Worm (Caenorhabditis elegans) whole organism, midembryonic: ENCODE data around the gene T05H10.4.

ENCODE experiments used
- T22C8.4 ChIP-seq: fragments of 200-800 bp; sonication (Bioruptor generic); IDR thresholded peaks from 2 replicates; pipeline ENCODE4 v1.3.6; 2022; ENCODE audit warnings: missing genetic modification characterization, missing compliant biosample characterization
- cog-1 ChIP-seq: sonication (generic microtip); optimal IDR thresholded peaks from 2 replicates; lab custom pipeline; 2016; ENCODE audit warnings: missing genetic modification characterization, missing compliant biosample characterization
- flt-1 ChIP-seq: fragments of 200-800 bp; sonication (Bioruptor generic); IDR thresholded peaks from 2 replicates; pipeline ENCODE4 v1.3.6; 2022; ENCODE audit warnings: missing genetic modification characterization, missing compliant biosample characterization
- klf-2 ChIP-seq: fragments of 200-800 bp; sonication (Bioruptor generic); conservative IDR thresholded peaks from 2 replicates; pipeline ENCODE4 v1.3.6; 2022; ENCODE audit warnings: missing genetic modification reagents, missing genetic modification characterization, missing compliant biosample characterization
- med-1 ChIP-seq: sonication (generic microtip); optimal IDR thresholded peaks from 2 replicates; lab custom pipeline; 2017; ENCODE audit warnings: missing genetic modification characterization, mild to moderate bottlenecking, missing compliant biosample characterization, antibody characterized with exemption, missing genetic modification reagents; ENCODE audit not compliant: insufficient read depth
- ref-1 ChIP-seq: fragments of 200-800 bp; sonication (Bioruptor generic); conservative IDR thresholded peaks from 2 replicates; pipeline ENCODE4 v1.3.6; 2022; ENCODE audit warnings: missing genetic modification reagents, missing genetic modification characterization, missing compliant biosample characterization
- tab-1 ChIP-seq: fragments of 200-800 bp; sonication (Bioruptor generic); IDR thresholded peaks from 2 replicates; pipeline ENCODE4 v1.3.6; 2022; ENCODE audit warnings: missing genetic modification characterization, missing compliant biosample characterization
- ztf-23 ChIP-seq: fragments of 200-800 bp; sonication (Bioruptor generic); IDR thresholded peaks from 2 replicates; pipeline ENCODE4 v1.3.6; 2022; ENCODE audit warnings: missing genetic modification reagents, missing genetic modification characterization, missing compliant biosample characterization
- ztf-29 ChIP-seq: fragments of 200-800 bp; sonication (Bioruptor generic); IDR thresholded peaks from 2 replicates; pipeline ENCODE4 v1.3.6; 2022; ENCODE audit warnings: missing genetic modification reagents, missing genetic modification characterization, missing compliant biosample characterization

T05H10.4 gene

DNA sequence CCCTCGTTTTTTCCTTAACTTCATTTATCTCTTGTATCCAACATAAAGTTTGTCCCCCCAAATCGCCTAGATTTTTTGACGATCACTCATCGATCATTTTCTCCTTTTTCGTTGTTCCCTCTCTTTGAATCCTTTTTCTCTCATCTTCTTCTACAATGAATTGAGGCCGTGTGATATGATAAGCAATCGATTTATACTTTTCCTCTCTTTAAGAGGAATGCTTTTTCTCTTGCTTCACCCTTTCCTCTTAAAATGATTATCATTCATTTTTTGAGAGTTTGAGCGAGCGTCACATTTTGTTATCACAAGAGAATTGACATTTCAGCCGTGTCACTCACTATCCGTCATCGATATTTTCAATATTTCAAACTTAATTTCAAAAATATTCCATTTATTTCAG lies 25.1 kb downstream of the T05H10.4 start, which contains the start of gene K02C4.5:
Gene K02C4.5 (plus strand): TSS at position 395 of the 400 bp plus-strand sequence.
- TF ChIP-seq ztf-29 (GFP tag; lab: Robert Waterston, UW) (no peak), klf-2 (GFP tag; lab: Robert Waterston, UW) (no peak), ztf-23 (GFP tag; lab: Robert Waterston, UW) (no peak), cog-1 (tag; lab: Kevin White, UChicago) (no peak), tab-1 (GFP tag; lab: Robert Waterston, UW) (no peak), ref-1 (no peak), T22C8.4 (GFP tag; lab: Robert Waterston, UW) (no peak), flt-1 (GFP tag; lab: Robert Waterston, UW) (no peak), med-1 (GFP tag; lab: Kevin White, UChicago) (no peak)

DNA sequence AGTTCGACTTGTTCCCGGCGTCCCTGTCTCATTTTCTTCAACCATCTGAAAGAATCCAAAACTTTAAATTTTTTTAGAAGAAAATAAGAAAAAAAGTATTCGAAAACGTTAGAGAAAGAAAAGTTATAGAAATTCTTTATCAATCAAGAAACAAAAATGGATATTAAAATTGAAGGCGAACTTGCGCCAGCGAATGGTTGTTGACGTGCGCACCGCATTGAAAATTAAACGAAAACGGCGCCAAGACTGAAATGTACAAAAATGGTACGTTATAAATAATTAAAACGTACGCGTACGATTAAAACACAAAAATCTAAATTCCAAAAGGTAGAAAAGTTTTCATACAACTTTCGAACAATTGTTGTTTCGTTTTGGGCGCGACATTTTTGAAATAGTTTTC lies 33.9 kb downstream of the T05H10.4 start, which contains the start of gene K02C4.3:
Gene K02C4.3 (minus strand): TSS at position 51 of the 400 bp plus-strand sequence.
- TF ChIP-seq T22C8.4 (GFP tag; lab: Robert Waterston, UW): no peak
- no peak for TF ChIP-seq cog-1 (tag; lab: Kevin White, UChicago)
- TF ChIP-seq ref-1: no peak
- no peak for TF ChIP-seq tab-1 (GFP tag; lab: Robert Waterston, UW)
- no peak for TF ChIP-seq ztf-29 (GFP tag; lab: Robert Waterston, UW)
- no peak for TF ChIP-seq flt-1 (GFP tag; lab: Robert Waterston, UW)
- no peak for TF ChIP-seq med-1 (GFP tag; lab: Kevin White, UChicago)
- no peak for TF ChIP-seq klf-2 (GFP tag; lab: Robert Waterston, UW)
- TF ChIP-seq ztf-23 (GFP tag; lab: Robert Waterston, UW): no peak

DNA sequence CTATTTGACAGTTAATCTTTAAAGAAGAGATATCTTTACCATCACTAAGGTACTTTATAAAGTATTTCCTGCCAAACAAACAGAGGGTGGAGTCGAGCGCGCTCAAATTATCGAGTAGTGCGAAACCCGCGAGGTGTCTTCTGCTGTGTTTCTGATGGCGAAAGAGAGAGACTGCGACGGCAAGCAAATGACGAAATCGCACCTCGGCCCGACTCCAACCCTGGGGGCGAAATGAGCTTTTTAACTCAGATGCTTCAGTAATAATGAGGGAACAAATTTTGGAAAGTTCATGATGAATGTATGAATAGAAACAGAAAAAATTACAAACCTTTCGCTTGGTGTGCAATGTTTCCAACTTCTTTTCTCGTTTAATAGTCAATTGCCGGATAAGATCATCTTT lies 38.6 kb downstream of the T05H10.4 start:
- no peak for TF ChIP-seq med-1 (GFP tag; lab: Kevin White, UChicago)
- TF ChIP-seq ztf-29 (GFP tag; lab: Robert Waterston, UW): no peak
- TF ChIP-seq tab-1 (GFP tag; lab: Robert Waterston, UW): no peak
- no peak for TF ChIP-seq klf-2 (GFP tag; lab: Robert Waterston, UW)
- no peak for TF ChIP-seq ref-1
- no peak for TF ChIP-seq ztf-23 (GFP tag; lab: Robert Waterston, UW)
- TF ChIP-seq flt-1 (GFP tag; lab: Robert Waterston, UW): no peak
- TF ChIP-seq T22C8.4 (GFP tag; lab: Robert Waterston, UW): no peak
- TF ChIP-seq cog-1 (tag; lab: Kevin White, UChicago): no peak

DNA sequence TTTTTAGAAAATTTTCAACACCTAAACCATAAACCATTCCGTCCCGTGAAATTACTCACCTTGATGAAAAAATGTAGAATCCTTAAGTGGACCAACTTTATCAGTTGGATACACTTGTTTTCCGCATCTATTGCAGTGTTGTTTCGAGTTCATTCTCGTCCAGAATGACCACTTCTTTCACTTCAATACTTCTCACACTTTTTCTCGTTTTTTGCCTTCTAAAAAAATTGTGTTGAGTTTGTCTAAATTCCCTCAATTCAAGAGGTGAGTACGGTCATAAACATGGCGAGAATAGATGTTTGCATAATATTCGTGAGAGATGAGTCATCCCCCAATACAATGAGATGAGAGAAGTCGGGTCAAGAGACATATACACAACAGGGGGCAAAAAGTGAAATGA lies 39.6 kb downstream of the T05H10.4 start, which contains the start of gene ltd-1:
Gene ltd-1 (minus strand): TSS at position 218 of the 400 bp plus-strand sequence.
- no peak for TF ChIP-seq tab-1 (GFP tag; lab: Robert Waterston, UW)
- TF ChIP-seq T22C8.4 (GFP tag; lab: Robert Waterston, UW): no peak
- no peak for TF ChIP-seq ref-1

DNA sequence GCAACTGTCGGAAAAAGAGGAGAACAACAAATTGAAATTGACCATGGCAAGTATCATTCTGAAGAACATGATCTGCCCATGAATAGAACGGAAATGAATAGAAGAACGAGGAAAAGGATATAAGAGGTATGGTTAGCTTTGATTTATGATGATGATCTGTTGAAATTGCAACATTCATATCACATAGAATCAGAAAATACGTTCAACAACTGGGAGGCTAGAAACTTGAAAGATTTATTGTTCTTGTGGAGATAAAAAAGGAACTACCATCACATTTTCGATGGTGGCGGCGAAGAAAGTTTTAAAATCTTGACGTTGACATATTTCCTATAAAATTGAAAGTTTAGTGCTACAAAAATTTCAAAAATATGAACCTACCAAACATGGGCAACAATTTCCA lies 40.3 kb downstream of the T05H10.4 start:
- TF ChIP-seq tab-1 (GFP tag; lab: Robert Waterston, UW): no peak
- no peak for TF ChIP-seq ref-1
- TF ChIP-seq klf-2 (GFP tag; lab: Robert Waterston, UW): no peak
- no peak for TF ChIP-seq cog-1 (tag; lab: Kevin White, UChicago)
- TF ChIP-seq T22C8.4 (GFP tag; lab: Robert Waterston, UW): no peak
- no peak for TF ChIP-seq med-1 (GFP tag; lab: Kevin White, UChicago)
- TF ChIP-seq ztf-29 (GFP tag; lab: Robert Waterston, UW): no peak
- TF ChIP-seq ztf-23 (GFP tag; lab: Robert Waterston, UW): no peak
- no peak for TF ChIP-seq flt-1 (GFP tag; lab: Robert Waterston, UW)

DNA sequence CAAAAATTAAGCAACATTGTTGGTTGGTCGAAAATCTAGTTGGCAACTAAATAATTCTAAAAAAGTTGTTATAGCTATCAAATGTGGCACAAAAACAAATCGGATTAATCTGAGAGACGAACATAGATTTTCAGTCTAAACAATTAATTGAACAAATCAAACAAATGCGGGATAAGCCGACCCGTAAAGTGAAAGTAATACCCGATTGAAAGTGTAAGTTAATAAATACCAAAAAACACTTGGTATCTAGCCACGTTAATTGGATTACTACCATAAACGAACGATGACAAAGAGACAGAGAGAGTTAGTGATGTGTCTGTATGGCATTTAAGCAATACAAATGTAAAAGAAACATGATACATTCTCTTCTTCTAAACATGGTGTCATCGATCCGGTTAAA lies 41.0 kb downstream of the T05H10.4 start:
- TF ChIP-seq med-1 (GFP tag; lab: Kevin White, UChicago): no peak
- TF ChIP-seq flt-1 (GFP tag; lab: Robert Waterston, UW): no peak
- no peak for TF ChIP-seq klf-2 (GFP tag; lab: Robert Waterston, UW)

DNA sequence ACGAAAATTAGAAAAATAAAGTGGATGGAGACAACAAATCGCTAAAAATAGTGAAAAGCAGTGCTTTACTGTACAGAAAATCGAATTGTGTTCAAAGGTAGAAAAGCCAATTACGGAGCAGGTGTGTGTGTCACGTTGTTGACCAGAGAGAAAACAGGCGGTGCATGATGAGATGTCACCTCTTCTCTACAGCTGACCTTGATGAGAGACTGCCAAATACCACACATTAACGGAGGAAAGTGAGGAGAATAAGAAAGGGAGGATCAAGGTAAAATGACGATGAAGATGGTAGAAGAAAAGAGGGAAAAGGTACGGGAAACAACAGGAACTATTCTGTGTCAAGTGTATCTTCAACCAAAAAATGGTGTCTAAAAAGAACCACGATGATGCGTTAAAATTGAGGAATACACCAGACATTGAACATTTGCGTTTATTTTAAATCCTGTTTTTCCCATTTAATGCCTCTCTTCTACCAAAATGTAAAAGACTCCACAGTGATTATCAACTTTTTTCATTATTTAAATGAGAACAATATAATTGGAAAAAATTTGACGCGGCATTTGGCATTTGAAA lies 46.3 kb downstream of the T05H10.4 start:
- TF ChIP-seq cog-1 (tag; lab: Kevin White, UChicago) (no peak), klf-2 (GFP tag; lab: Robert Waterston, UW) (no peak), ztf-29 (GFP tag; lab: Robert Waterston, UW) (no peak), tab-1 (GFP tag; lab: Robert Waterston, UW) (no peak), med-1 (GFP tag; lab: Kevin White, UChicago) (no peak), ref-1 (no peak), T22C8.4 (GFP tag; lab: Robert Waterston, UW) (no peak), flt-1 (GFP tag; lab: Robert Waterston, UW) (no peak), ztf-23 (GFP tag; lab: Robert Waterston, UW) (no peak)

DNA sequence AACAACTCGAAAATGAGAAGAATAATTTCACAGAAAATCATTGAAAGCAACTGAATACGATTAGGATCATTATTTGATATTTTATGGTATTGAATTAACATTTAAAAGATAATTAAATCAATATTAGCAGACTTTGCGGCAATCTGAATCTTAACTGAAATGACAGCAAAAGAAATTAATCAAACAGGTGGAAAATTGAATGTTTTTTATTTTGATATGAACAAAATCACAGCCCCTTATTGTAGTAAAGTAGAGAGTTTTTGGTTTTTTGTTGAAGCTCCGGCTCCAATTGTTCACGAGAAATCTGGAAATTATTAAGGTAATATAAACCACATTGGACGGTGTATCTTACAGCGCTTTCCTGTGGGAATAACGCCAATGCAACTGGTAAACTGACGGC lies 49.1 kb downstream of the T05H10.4 start, which contains the start of gene sre-2:
Gene sre-2 (minus strand): TSS at position 101 of the 400 bp plus-strand sequence.
- no peak for TF ChIP-seq ztf-23 (GFP tag; lab: Robert Waterston, UW)
- no peak for TF ChIP-seq flt-1 (GFP tag; lab: Robert Waterston, UW)
- no peak for TF ChIP-seq ref-1
- TF ChIP-seq klf-2 (GFP tag; lab: Robert Waterston, UW): no peak
- TF ChIP-seq ztf-29 (GFP tag; lab: Robert Waterston, UW): no peak
- no peak for TF ChIP-seq tab-1 (GFP tag; lab: Robert Waterston, UW)
- no peak for TF ChIP-seq cog-1 (tag; lab: Kevin White, UChicago)
